Worm (Caenorhabditis elegans) whole organism, late embryonic: ENCODE data around the gene srx-54.

ENCODE experiments used
- C08G9.2 ChIP-seq: sonication (generic microtip); optimal IDR thresholded peaks from 2 replicates; lab custom pipeline; 2016; ENCODE audit warnings: mild to moderate bottlenecking, missing genetic modification characterization, moderate library complexity, missing compliant biosample characterization
- F13H6.1 ChIP-seq: sonication (generic microtip); optimal IDR thresholded peaks from 2 replicates; lab custom pipeline; 2016; ENCODE audit warnings: missing genetic modification characterization, missing compliant biosample characterization
- K02D7.2 ChIP-seq: sonication (generic microtip); optimal IDR thresholded peaks from 2 replicates; lab custom pipeline; 2017; ENCODE audit warnings: mild to moderate bottlenecking, missing genetic modification characterization, missing compliant biosample characterization
- T23F11.4 ChIP-seq: fragments of 200-800 bp; sonication (Bioruptor generic); optimal IDR thresholded peaks from 2 replicates; lab custom pipeline; 2018; ENCODE audit warnings: mild to moderate bottlenecking, missing genetic modification characterization, missing compliant biosample characterization
- ama-1 ChIP-seq: fragments of 150-350 bp; optimal IDR thresholded peaks from 2 replicates; lab custom pipeline; 2014
- ceh-2 ChIP-seq: sonication (generic microtip); optimal IDR thresholded peaks from 2 replicates; lab custom pipeline; 2016; ENCODE audit warnings: missing genotype, missing genetic modification characterization, missing compliant biosample characterization
- ceh-45 ChIP-seq: fragments of 200-800 bp; sonication (Bioruptor generic); IDR thresholded peaks from 2 replicates; pipeline ENCODE4 v1.3.6; 2022; ENCODE audit warnings: missing genetic modification reagents, missing genetic modification characterization, missing compliant biosample characterization
- ceh-48 ChIP-seq: sonication (generic microtip); optimal IDR thresholded peaks from 2 replicates; lab custom pipeline; 2016; ENCODE audit warnings: missing genetic modification characterization, inconsistent platforms, missing compliant biosample characterization
- che-1 ChIP-seq: sonication (generic microtip); optimal IDR thresholded peaks from 2 replicates; lab custom pipeline; 2016; ENCODE audit warnings: mild to moderate bottlenecking, missing genetic modification characterization, missing compliant biosample characterization
- dve-1 ChIP-seq: sonication (generic microtip); optimal IDR thresholded peaks from 2 replicates; lab custom pipeline; 2017; ENCODE audit warnings: antibody characterized with exemption, mild to moderate bottlenecking, missing genetic modification characterization, missing compliant biosample characterization
- elt-2 ChIP-seq: sonication (generic microtip); optimal IDR thresholded peaks from 2 replicates; lab custom pipeline; 2016; ENCODE audit warnings: missing genetic modification reagents, missing genetic modification characterization, missing compliant biosample characterization
- ets-4 ChIP-seq: sonication (generic microtip); optimal IDR thresholded peaks from 2 replicates; lab custom pipeline; 2016; ENCODE audit warnings: missing genetic modification characterization, missing compliant biosample characterization
- eyg-1 ChIP-seq: sonication (generic microtip); optimal IDR thresholded peaks from 2 replicates; lab custom pipeline; 2016; ENCODE audit warnings: missing genotype, missing genetic modification characterization, missing compliant biosample characterization
- fax-1 ChIP-seq: sonication (generic microtip); optimal IDR thresholded peaks from 2 replicates; lab custom pipeline; 2016; ENCODE audit warnings: missing genotype, missing genetic modification characterization, missing compliant biosample characterization
- fkh-10 ChIP-seq: fragments of 150-350 bp; optimal IDR thresholded peaks from 2 replicates; lab custom pipeline; 2014; ENCODE audit warnings: missing biosample characterization, missing genetic modification reagents, missing genetic modification characterization
- hlh-30 ChIP-seq: sonication (generic microtip); optimal IDR thresholded peaks from 2 replicates; lab custom pipeline; 2017; ENCODE audit warnings: antibody characterized with exemption, missing genetic modification characterization, missing compliant biosample characterization; ENCODE audit not compliant: insufficient read depth
- hlh-6 ChIP-seq: sonication (generic microtip); optimal IDR thresholded peaks from 2 replicates; lab custom pipeline; 2016; ENCODE audit warnings: missing genotype, missing genetic modification characterization, missing compliant biosample characterization
- nhr-11 ChIP-seq: fragments of 150-350 bp; optimal IDR thresholded peaks from 2 replicates; lab custom pipeline; 2014; ENCODE audit warnings: missing biosample characterization, missing genetic modification characterization
- npax-4 ChIP-seq: sonication (generic microtip); optimal IDR thresholded peaks from 2 replicates; lab custom pipeline; 2016; ENCODE audit warnings: missing genetic modification characterization, missing compliant biosample characterization
- pag-3 ChIP-seq: sonication (generic microtip); optimal IDR thresholded peaks from 2 replicates; lab custom pipeline; 2016; ENCODE audit warnings: missing compliant biosample characterization, missing genetic modification characterization, borderline replicate concordance
- pha-2 ChIP-seq: sonication (generic microtip); optimal IDR thresholded peaks from 2 replicates; lab custom pipeline; 2017; ENCODE audit warnings: mild to moderate bottlenecking, missing genetic modification characterization, missing compliant biosample characterization
- pha-4 ChIP-seq: fragments of 150-350 bp; optimal IDR thresholded peaks from 2 replicates; lab custom pipeline; 2018; ENCODE audit warnings: missing biosample characterization, missing genetic modification reagents, missing genetic modification characterization
- pqm-1 ChIP-seq: sonication (generic microtip); optimal IDR thresholded peaks from 2 replicates; lab custom pipeline; 2016; ENCODE audit warnings: missing genetic modification characterization, missing compliant biosample characterization
- pros-1 ChIP-seq: fragments of 150-350 bp; optimal IDR thresholded peaks from 2 replicates; lab custom pipeline; 2014; ENCODE audit warnings: missing biosample characterization, missing genetic modification reagents, missing genetic modification characterization
- ref-2 ChIP-seq: sonication (generic microtip); optimal IDR thresholded peaks from 2 replicates; lab custom pipeline; 2016; ENCODE audit warnings: missing genetic modification characterization, missing compliant biosample characterization
- rnt-1 ChIP-seq: sonication (generic microtip); optimal IDR thresholded peaks from 2 replicates; lab custom pipeline; 2016; ENCODE audit warnings: missing genetic modification characterization, missing compliant biosample characterization
- tbx-2 ChIP-seq: sonication (generic microtip); optimal IDR thresholded peaks from 2 replicates; lab custom pipeline; 2016; ENCODE audit warnings: missing genetic modification characterization, missing compliant biosample characterization
- ttx-3 ChIP-seq: sonication (generic microtip); optimal IDR thresholded peaks from 2 replicates; lab custom pipeline; 2016; ENCODE audit warnings: missing genetic modification reagents, missing genetic modification characterization, missing compliant biosample characterization
- unc-42 ChIP-seq: sonication (generic microtip); optimal IDR thresholded peaks from 2 replicates; lab custom pipeline; 2016; ENCODE audit warnings: missing genotype, missing genetic modification characterization, missing compliant biosample characterization
- unc-55 ChIP-seq: sonication (generic microtip); optimal IDR thresholded peaks from 2 replicates; lab custom pipeline; 2017; ENCODE audit warnings: missing biosample characterization, missing genetic modification reagents, missing genetic modification characterization
- zip-5 ChIP-seq: sonication (generic microtip); optimal IDR thresholded peaks from 2 replicates; lab custom pipeline; 2016; ENCODE audit warnings: missing genetic modification characterization, missing compliant biosample characterization
- ztf-16 ChIP-seq: sonication (generic microtip); optimal IDR thresholded peaks from 2 replicates; lab custom pipeline; 2017; ENCODE audit warnings: missing genetic modification characterization, missing compliant biosample characterization

srx-54 gene

DNA sequence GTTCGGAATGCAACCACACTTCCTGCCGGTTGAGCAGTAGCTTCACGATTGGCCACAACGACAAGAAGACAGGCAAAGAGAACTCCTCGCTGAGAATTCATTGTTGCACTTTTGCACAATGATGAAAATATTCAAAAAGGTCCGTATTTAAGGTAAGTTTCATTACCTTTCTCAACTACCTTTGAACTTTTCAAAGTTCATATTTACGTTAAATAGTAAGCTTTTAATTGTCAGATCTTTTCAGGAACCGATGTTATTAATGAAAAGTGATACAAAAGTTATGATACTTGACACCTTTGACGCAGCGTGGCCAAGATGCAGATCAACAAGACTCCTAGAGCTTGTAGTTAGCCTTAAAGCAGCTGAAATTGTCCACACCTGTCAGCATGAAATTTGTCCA is 46.3 kb downstream of the srx-54 start, which contains the start of gene F49H6.12:
Gene F49H6.12, minus strand, starts transcription at position 101 of the 400 bp plus-strand sequence.
- no peak for TF ChIP-seq ttx-3 (tag; lab: Kevin White, UChicago)
- TF ChIP-seq unc-55 (GFP tag; lab: Kevin White, UChicago) = no peak
- TF ChIP-seq ref-2 (tag; lab: Kevin White, UChicago) = no peak
- no peak for TF ChIP-seq pqm-1 (tag; lab: Kevin White, UChicago)
- TF ChIP-seq ztf-16 (tag; lab: Kevin White, UChicago) = no peak
- TF ChIP-seq tbx-2 (tag; lab: Kevin White, UChicago) = no peak
- no peak for TF ChIP-seq fkh-10 (GFP tag; lab: Kevin White, UChicago)
- no peak for TF ChIP-seq che-1 (tag; lab: Kevin White, UChicago)
- no peak for TF ChIP-seq ceh-48 (tag; lab: Kevin White, UChicago)
- TF ChIP-seq ceh-45 (GFP tag; lab: Robert Waterston, UW) = no peak
- no peak for TF ChIP-seq pha-4 (tag; lab: Kevin White, UChicago)
- TF ChIP-seq zip-5 (tag; lab: Kevin White, UChicago) = no peak
- TF ChIP-seq ceh-2 (tag; lab: Kevin White, UChicago) = no peak
- no peak for TF ChIP-seq eyg-1
- no peak for TF ChIP-seq nhr-11 (tag; lab: Kevin White, UChicago)

DNA sequence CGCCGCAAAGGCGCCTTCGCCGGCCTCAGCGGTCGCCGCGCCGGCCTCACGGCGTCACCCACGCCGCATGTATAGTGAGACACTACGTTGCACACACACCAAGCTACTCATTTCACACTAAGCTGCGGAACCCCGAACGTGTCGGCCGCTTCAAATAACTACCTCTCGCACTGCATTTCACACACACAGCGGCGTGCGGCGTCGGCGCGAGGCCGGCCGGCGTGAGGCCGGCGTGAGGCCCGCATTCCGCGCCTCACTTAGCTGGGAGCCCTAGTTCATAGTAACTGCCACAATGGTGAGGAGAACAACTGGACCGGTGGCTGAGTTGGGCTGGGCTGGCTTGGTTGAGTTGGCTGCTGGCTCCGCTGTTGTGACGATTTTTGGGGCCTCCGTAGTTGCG is 47.1 kb downstream of the srx-54 start:
- peak; percentile 66 for TF ChIP-seq pag-3

DNA sequence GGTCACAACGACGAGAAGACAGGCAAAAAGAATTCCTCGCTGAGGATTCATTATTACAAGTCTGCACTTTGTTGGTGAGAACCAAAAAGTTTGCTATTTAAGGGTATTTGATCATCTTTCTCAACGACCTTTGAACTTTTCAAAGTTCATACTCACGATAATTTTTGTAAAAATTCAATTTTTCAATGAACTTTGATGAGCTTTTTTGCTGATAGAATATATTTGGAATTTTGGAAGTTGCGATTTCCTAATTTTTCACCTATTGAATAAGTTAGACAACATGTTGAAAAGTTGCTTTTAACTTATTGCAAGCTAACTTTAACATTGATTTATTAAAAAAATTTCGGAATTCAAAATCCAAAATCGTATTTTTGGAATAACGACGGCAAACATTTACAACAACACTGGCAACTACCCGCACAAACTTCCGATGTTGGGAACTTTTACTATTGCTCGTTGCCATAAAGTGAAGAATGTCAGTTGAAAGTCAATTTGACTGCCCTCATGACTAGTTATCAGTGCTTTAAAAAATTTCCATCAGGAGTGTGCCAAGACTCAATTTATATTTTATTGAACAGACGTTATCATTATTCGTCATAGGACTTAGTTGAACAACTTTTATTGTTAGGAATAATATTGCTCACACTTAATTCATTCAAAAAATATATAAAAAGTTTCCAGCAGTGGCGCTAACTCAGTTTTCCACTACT is 47.7 kb downstream of the srx-54 start, which contains the start of the genes F49H6.8 and F49H6.5:
Gene F49H6.8, minus strand, starts transcription at position 51 of the 710 bp plus-strand sequence.
Gene F49H6.5, plus strand, starts transcription at position 629 of the 710 bp plus-strand sequence.
- no peak for TF ChIP-seq hlh-30 (tag; lab: Kevin White, UChicago)
- TF ChIP-seq dve-1 (tag; lab: Kevin White, UChicago) = no peak

DNA sequence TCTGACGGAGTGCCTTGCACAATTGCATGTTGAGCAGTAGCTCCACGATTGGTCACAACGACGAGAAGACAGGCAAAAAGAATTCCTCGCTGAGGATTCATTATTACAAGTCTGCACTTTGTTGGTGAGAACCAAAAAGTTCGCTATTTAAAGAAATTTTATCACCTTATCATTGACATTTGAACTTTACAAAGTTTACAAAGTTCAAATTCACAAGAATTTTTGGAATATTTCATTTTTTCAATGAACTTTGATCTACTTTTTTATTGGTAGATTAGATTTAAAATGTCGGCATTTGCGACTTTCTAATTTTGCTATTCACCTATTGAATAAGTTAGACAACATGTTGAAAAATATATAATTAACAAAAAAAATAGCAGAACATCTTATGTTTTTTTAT is 51.3 kb downstream of the srx-54 start, which contains the start of gene F49H6.15:
Gene F49H6.15, minus strand, starts transcription at position 101 of the 400 bp plus-strand sequence.
- no peak for TF ChIP-seq pros-1 (tag; lab: Kevin White, UChicago)
- no peak for TF ChIP-seq T23F11.4 (GFP tag; lab: Kevin White, UChicago)
- no peak for TF ChIP-seq npax-4
- TF ChIP-seq hlh-6 (tag; lab: Kevin White, UChicago) = no peak
- no peak for TF ChIP-seq ceh-2 (tag; lab: Kevin White, UChicago)
- no peak for TF ChIP-seq ets-4 (tag; lab: Kevin White, UChicago)
- no peak for TF ChIP-seq F13H6.1 (tag; lab: Kevin White, UChicago)
- no peak for TF ChIP-seq C08G9.2 (tag; lab: Kevin White, UChicago)
- TF ChIP-seq fkh-10 (GFP tag; lab: Kevin White, UChicago) = no peak
- no peak for TF ChIP-seq fax-1 (tag; lab: Kevin White, UChicago)
- no peak for TF ChIP-seq unc-42 (tag; lab: Kevin White, UChicago)
- no peak for TF ChIP-seq ama-1 (lab: Kevin White, UChicago)
- no peak for TF ChIP-seq eyg-1
- TF ChIP-seq K02D7.2 (tag; lab: Kevin White, UChicago) = no peak
- TF ChIP-seq elt-2 (tag; lab: Kevin White, UChicago) = no peak
- no peak for TF ChIP-seq rnt-1 (tag; lab: Kevin White, UChicago)
- TF ChIP-seq pha-2 (tag; lab: Kevin White, UChicago) = no peak
